Worm (Caenorhabditis elegans) whole organism, L2 larva: ENCODE data around the gene Y32G9A.3.

Experiments
- F13H6.1 ChIP-seq: sonication (generic microtip); optimal IDR thresholded peaks from 2 replicates; lab custom pipeline; 2016; ENCODE audit warnings: missing genetic modification characterization, missing compliant biosample characterization
- egl-27 ChIP-seq: sonication (generic microtip); optimal IDR thresholded peaks from 3 replicates; lab custom pipeline; 2017; ENCODE audit warnings: missing biosample characterization, missing genetic modification reagents, missing genetic modification characterization
- elt-1 ChIP-seq: fragments of 150-350 bp; optimal IDR thresholded peaks from 2 replicates; lab custom pipeline; 2014; ENCODE audit warnings: missing biosample characterization, missing genetic modification characterization
- elt-3 ChIP-seq: sonication (generic microtip); optimal IDR thresholded peaks from 2 replicates; lab custom pipeline; 2017; ENCODE audit warnings: missing biosample characterization, missing genetic modification characterization
- lin-11 ChIP-seq: fragments of 150-350 bp; sonication (generic microtip); optimal IDR thresholded peaks from 2 replicates; lab custom pipeline; 2014; ENCODE audit warnings: missing biosample characterization, missing genetic modification characterization, inconsistent platforms, mixed read lengths
- lin-13 ChIP-seq: fragments of 150-350 bp; optimal IDR thresholded peaks from 2 replicates; lab custom pipeline; 2014; ENCODE audit warnings: missing biosample characterization, missing genetic modification reagents, missing genetic modification characterization
- lin-39 ChIP-seq: fragments of 150-350 bp; optimal IDR thresholded peaks from 2 replicates; lab custom pipeline; 2014; ENCODE audit warnings: missing biosample characterization, missing genetic modification reagents, missing genetic modification characterization
- mdl-1 ChIP-seq, 2 experiments: fragments of 150-350 bp in 1 of 2; sonication (generic microtip) in 1 of 2; optimal IDR thresholded peaks; 2 replicates each; lab custom pipeline; 2017; ENCODE audit warnings: missing biosample characterization in 2 of 2, missing genetic modification characterization in 2 of 2
- nhr-129 ChIP-seq: fragments of 150-350 bp; optimal IDR thresholded peaks from 2 replicates; lab custom pipeline; 2014; ENCODE audit warnings: missing biosample characterization, missing genetic modification characterization
- nhr-237 ChIP-seq: fragments of 150-350 bp; optimal IDR thresholded peaks from 2 replicates; lab custom pipeline; 2014; ENCODE audit warnings: missing biosample characterization, missing genetic modification characterization
- nhr-25 ChIP-seq: fragments of 150-350 bp; sonication (generic microtip); optimal IDR thresholded peaks from 3 replicates; lab custom pipeline; 2014; ENCODE audit warnings: missing biosample characterization, missing genetic modification characterization
- nhr-77 ChIP-seq: fragments of 150-350 bp; optimal IDR thresholded peaks from 2 replicates; lab custom pipeline; 2014; ENCODE audit warnings: missing biosample characterization, missing genetic modification characterization
- snpc-4 ChIP-seq: fragments of 150-350 bp; optimal IDR thresholded peaks from 2 replicates; lab custom pipeline; 2014; ENCODE audit warnings: missing biosample characterization, missing genetic modification characterization
- ztf-11 ChIP-seq: sonication (generic microtip); optimal IDR thresholded peaks from 2 replicates; lab custom pipeline; 2017; ENCODE audit warnings: missing biosample characterization, missing genetic modification characterization
- ztf-4 ChIP-seq: fragments of 150-350 bp; optimal IDR thresholded peaks from 2 replicates; lab custom pipeline; 2014; ENCODE audit warnings: missing biosample characterization, missing genetic modification characterization

Y32G9A.3 gene

ce11 chrV:1961453-1961852, 50.3 kb downstream of the Y32G9A.3 start, which contains the start of gene Y40B10B.1:
Gene Y40B10B.1 (minus strand): TSS chrV:1961553.
- TF ChIP-seq elt-1 (tag; lab: Kevin White, UChicago), result no peak
- TF ChIP-seq lin-11 (tag; lab: Kevin White, UChicago), result no peak
- TF ChIP-seq mdl-1 (tag; optimal IDR thresholded peaks at IDR 0.05; lab: Kevin White, UChicago), result no peak
- TF ChIP-seq nhr-25, result no peak
- no peak for TF ChIP-seq egl-27 (tag; lab: Kevin White, UChicago)
- TF ChIP-seq lin-39 (tag; lab: Kevin White, UChicago), result no peak
- TF ChIP-seq nhr-77 (tag; lab: Kevin White, UChicago), result no peak
- TF ChIP-seq elt-3 (tag; lab: Kevin White, UChicago), result no peak
- TF ChIP-seq ztf-11 (tag; lab: Kevin White, UChicago), result no peak
- TF ChIP-seq F13H6.1, result no peak
- TF ChIP-seq lin-13 (GFP tag; lab: Kevin White, UChicago), result no peak
- TF ChIP-seq nhr-237 (tag; lab: Kevin White, UChicago), result no peak
- no peak for TF ChIP-seq snpc-4 (tag; lab: Kevin White, UChicago)
- no peak for TF ChIP-seq ztf-4
- no peak for TF ChIP-seq nhr-129 (tag; lab: Kevin White, UChicago)
- TF ChIP-seq, all 48 proteins: peak for 0
